Worm (Caenorhabditis elegans) whole organism, L4/young adult: ENCODE results near the gene nhr-225.

Source experiments
- W03F9.2 ChIP-seq: fragments of 150-350 bp; optimal IDR thresholded peaks from 2 replicates; lab custom pipeline; 2014; ENCODE audit warnings: missing biosample characterization, missing genetic modification characterization
- him-1 ChIP-seq: sonication (generic microtip); optimal IDR thresholded peaks from 2 replicates; lab custom pipeline; 2016; ENCODE audit warnings: missing genotype, missing genetic modification reagents, missing genetic modification characterization, missing compliant biosample characterization

ce11 chrV:2303775-2304174, 13.5 kb upstream of the nhr-225 start, which contains the start of gene irld-15:
- TF ChIP-seq W03F9.2 (tag; lab: Kevin White, UChicago) = no peak
- no peak for TF ChIP-seq him-1 (tag; lab: Kevin White, UChicago)
